Fruit fly (Drosophila melanogaster) whole organism, adult: Measurements from ENCODE around the gene ifc.
A peak's percentile ranks its signal among the peaks of the same experiment; 100 is the strongest.

Source experiments
- CG11617 ChIP-seq: fragments of 200-800 bp; sonication (Bioruptor generic); optimal IDR thresholded peaks from 2 replicates; lab custom pipeline; 2017; ENCODE audit warnings: mild to moderate bottlenecking, missing biosample characterization, missing genetic modification reagents, missing genetic modification characterization
- CG7045 ChIP-seq: fragments of 200-800 bp; sonication (Bioruptor generic); optimal IDR thresholded peaks from 2 replicates; lab custom pipeline; 2017; ENCODE audit warnings: missing biosample characterization, mild to moderate bottlenecking, missing genetic modification characterization
- CG7101 ChIP-seq: fragments of 200-800 bp; sonication (Bioruptor generic); optimal IDR thresholded peaks from 2 replicates; lab custom pipeline; 2018; ENCODE audit warnings: missing biosample characterization, mild to moderate bottlenecking, missing genetic modification characterization, moderate library complexity
- Crg-1 ChIP-seq: fragments of 200-800 bp; sonication (Bioruptor generic); optimal IDR thresholded peaks from 2 replicates; lab custom pipeline; 2016; ENCODE audit warnings: missing biosample characterization, missing genetic modification characterization
- pad ChIP-seq: fragments of 200-800 bp; sonication (Bioruptor generic); optimal IDR thresholded peaks from 3 replicates; lab custom pipeline; 2017; ENCODE audit warnings: missing biosample characterization, missing genetic modification characterization, mild to moderate bottlenecking, moderate library complexity, missing genetic modification reagents

DNA sequence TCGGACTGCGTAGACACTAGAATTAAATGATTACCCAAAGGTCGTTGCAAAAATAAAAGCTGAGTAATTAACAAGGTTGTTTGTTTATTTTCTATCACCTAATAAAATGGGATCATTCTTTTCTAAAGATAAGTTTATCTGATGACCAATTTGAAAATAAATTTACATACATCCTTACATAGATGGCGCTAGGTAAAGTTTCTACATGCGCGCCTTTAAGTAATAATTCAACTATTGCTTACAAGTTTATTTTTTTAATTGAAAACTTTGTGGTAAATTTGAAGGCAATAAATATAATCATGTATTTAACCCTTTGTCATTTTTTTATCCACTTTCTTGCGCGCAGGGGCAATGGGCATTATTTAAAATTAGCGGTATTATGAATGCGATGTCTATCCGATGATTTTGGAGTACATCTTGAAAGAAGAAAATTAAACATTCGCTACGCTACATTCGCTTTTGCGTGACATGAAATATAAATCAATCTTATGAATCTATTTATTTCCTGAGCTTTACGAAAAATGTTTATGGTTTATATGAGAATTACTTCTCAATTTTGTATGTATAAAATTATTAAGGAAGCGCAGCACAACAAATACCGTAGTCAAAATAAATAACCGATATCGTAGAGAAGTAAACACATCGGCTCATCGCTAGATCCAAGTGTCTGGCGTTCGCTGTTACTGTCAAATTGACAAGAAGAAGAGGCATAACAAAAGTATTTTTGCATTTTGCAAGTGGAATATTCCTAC is 37.2 kb upstream of the ifc start, which contains the start of gene CG9044:
- TF ChIP-seq CG7045 (GFP tag; lab: Kevin White, UChicago) (peak; percentile 43), pad (GFP tag; lab: Kevin White, UChicago) (peak; percentile 71), CG11617 (GFP tag; lab: Kevin White, UChicago) (peak; percentile 70), CG7101 (tag; lab: Kevin White, UChicago) (peak; percentile 54), Crg-1 (GFP tag; lab: Kevin White, UChicago) (peak; percentile 34)
